Fruit fly (Drosophila melanogaster) whole organism, prepupa: Measurements from ENCODE around the gene CG10749.

Experiments
- CG16779 ChIP-seq: fragments of 200-800 bp; sonication (Bioruptor generic); optimal IDR thresholded peaks from 3 replicates; lab custom pipeline; 2017; ENCODE audit warnings: missing biosample characterization, mild to moderate bottlenecking, missing genetic modification characterization
- CG6808 ChIP-seq: fragments of 200-800 bp; sonication (Bioruptor generic); optimal IDR thresholded peaks from 3 replicates; lab custom pipeline; 2017; ENCODE audit warnings: missing biosample characterization, missing genetic modification characterization, mild to moderate bottlenecking, moderate library complexity, missing genetic modification reagents
- dac ChIP-seq: fragments of 200-800 bp; sonication (Bioruptor generic); optimal IDR thresholded peaks from 2 replicates; lab custom pipeline; 2017; ENCODE audit warnings: missing biosample characterization, mild to moderate bottlenecking, missing genetic modification characterization
- net ChIP-seq: fragments of 200-800 bp; sonication (Bioruptor generic); optimal IDR thresholded peaks from 3 replicates; lab custom pipeline; 2016; ENCODE audit warnings: missing biosample characterization, missing genetic modification characterization

DNA sequence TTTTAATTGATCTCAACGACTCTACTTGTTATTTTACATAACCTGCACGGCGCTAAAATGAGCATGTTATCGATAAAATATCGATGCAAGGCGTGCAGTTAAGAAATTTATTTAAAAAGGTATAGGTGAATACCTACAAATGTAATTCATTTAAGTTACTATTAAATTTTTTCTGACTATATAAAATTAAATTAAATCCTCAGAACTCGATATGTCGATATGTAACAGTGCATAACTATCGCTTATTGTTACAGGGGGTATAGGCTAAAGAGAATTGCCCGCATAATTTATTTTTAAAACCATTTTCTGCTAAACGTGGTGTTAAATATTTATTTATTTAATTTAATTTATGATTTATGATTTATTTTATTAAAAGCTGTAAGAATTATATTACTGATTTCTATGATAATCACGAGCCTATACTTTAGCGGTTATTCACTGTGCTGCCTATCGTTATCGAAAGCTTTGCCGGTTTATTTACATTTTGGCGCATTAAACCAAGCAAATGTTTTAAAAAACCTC, 45.6 kb downstream of the CG10749 start, which contains the start of the genes mRpL20 and Icmt:
- TF ChIP-seq net (GFP tag; lab: Kevin White, UChicago) (peak; percentile 91), CG6808 (peak; percentile 77), CG16779 (tag; lab: Kevin White, UChicago) (peak; percentile 88), dac (peak; percentile 72)
